Fruit fly (Drosophila melanogaster) whole organism, embryonic: ENCODE data around the gene CG13724.
A peak's percentile ranks its signal among the peaks of the same experiment; 100 is the strongest.

Experiments used
- BEAF-32 ChIP-seq: fragments of 200-800 bp; sonication (Bioruptor generic); optimal IDR thresholded peaks from 3 replicates; lab custom pipeline; 2017; ENCODE audit warnings: missing biosample characterization, missing genetic modification characterization, mild to moderate bottlenecking, moderate library complexity, missing genetic modification reagents
- Blimp-1 ChIP-seq: fragments of 200-800 bp; sonication (Bioruptor generic); optimal IDR thresholded peaks from 3 replicates; lab custom pipeline; 2018; ENCODE audit warnings: missing biosample characterization, missing genetic modification characterization, mild to moderate bottlenecking, moderate library complexity, missing genetic modification reagents
- Bteb2 ChIP-seq: fragments of 200-800 bp; sonication (Bioruptor generic); optimal IDR thresholded peaks from 2 replicates; lab custom pipeline; 2016; ENCODE audit warnings: missing biosample characterization, missing genetic modification characterization
- CG10274 ChIP-seq: fragments of 200-800 bp; sonication (Bioruptor generic); optimal IDR thresholded peaks from 3 replicates; lab custom pipeline; 2017; ENCODE audit warnings: missing biosample characterization, mild to moderate bottlenecking, missing genetic modification characterization
- CG10431 ChIP-seq: fragments of 200-800 bp; sonication (Bioruptor generic); optimal IDR thresholded peaks from 3 replicates; lab custom pipeline; 2018; ENCODE audit warnings: missing biosample characterization, mild to moderate bottlenecking, missing genetic modification characterization
- CG1233 ChIP-seq: fragments of 200-800 bp; sonication (Bioruptor generic); optimal IDR thresholded peaks from 4 replicates; lab custom pipeline; 2018; ENCODE audit warnings: missing biosample characterization, mild to moderate bottlenecking, missing genetic modification characterization
- CG13775 ChIP-seq: fragments of 200-800 bp; sonication (Bioruptor generic); optimal IDR thresholded peaks from 3 replicates; lab custom pipeline; 2017; ENCODE audit warnings: missing biosample characterization, mild to moderate bottlenecking, missing genetic modification characterization
- CG14441 ChIP-seq: fragments of 200-800 bp; sonication (Bioruptor generic); IDR thresholded peaks from 2 replicates; pipeline ENCODE4 v1.3.6; 2022; ENCODE audit warnings: missing biosample characterization, missing genetic modification characterization
- CG16813 ChIP-seq: fragments of 200-800 bp; sonication (Bioruptor generic); IDR thresholded peaks from 3 replicates; pipeline ENCODE4 v1.3.6; 2022; ENCODE audit warnings: missing biosample characterization, missing genetic modification characterization; ENCODE audit not compliant: partially characterized antibody
- CG18011 ChIP-seq: fragments of 200-800 bp; sonication (Bioruptor generic); optimal IDR thresholded peaks from 2 replicates; lab custom pipeline; 2017; ENCODE audit warnings: missing biosample characterization, missing genetic modification characterization, mild to moderate bottlenecking, moderate library complexity, missing genotype
- CG2120 ChIP-seq: fragments of 200-800 bp; sonication (Bioruptor generic); optimal IDR thresholded peaks from 3 replicates; lab custom pipeline; 2016; ENCODE audit warnings: missing biosample characterization, missing genetic modification characterization
- CG30020 ChIP-seq: fragments of 200-800 bp; optimal IDR thresholded peaks from 2 replicates; lab custom pipeline; 2019; ENCODE audit warnings: missing biosample characterization, mild to moderate bottlenecking, missing genetic modification characterization, moderate library complexity
- CG32772 ChIP-seq: fragments of 200-800 bp; sonication (Bioruptor generic); IDR thresholded peaks from 2 replicates; pipeline ENCODE4 v1.3.6; 2022; ENCODE audit warnings: missing biosample characterization, missing genetic modification characterization
- CG3281 ChIP-seq: fragments of 200-800 bp; sonication (Bioruptor generic); optimal IDR thresholded peaks from 3 replicates; lab custom pipeline; 2017; ENCODE audit warnings: missing biosample characterization, mild to moderate bottlenecking, missing genetic modification characterization
- CG3407 ChIP-seq: fragments of 200-800 bp; sonication (Bioruptor generic); optimal IDR thresholded peaks from 2 replicates; lab custom pipeline; 2018; ENCODE audit warnings: missing biosample characterization, mild to moderate bottlenecking, missing genetic modification characterization
- CG34376 ChIP-seq: fragments of 200-800 bp; sonication (Bioruptor generic); optimal IDR thresholded peaks from 2 replicates; lab custom pipeline; 2018; ENCODE audit warnings: missing biosample characterization, mild to moderate bottlenecking, missing genetic modification characterization
- CG34422 ChIP-seq: fragments of 200-800 bp; sonication (Bioruptor generic); IDR thresholded peaks from 3 replicates; pipeline ENCODE4 v1.3.6; 2022; ENCODE audit warnings: missing biosample characterization, missing genetic modification characterization
- CG4404 ChIP-seq: fragments of 200-800 bp; sonication (Bioruptor generic); IDR thresholded peaks from 2 replicates; pipeline ENCODE4 v1.3.6; 2022; ENCODE audit warnings: missing biosample characterization, missing genetic modification characterization
- CG4707 ChIP-seq: fragments of 200-800 bp; sonication (Bioruptor generic); optimal IDR thresholded peaks from 2 replicates; lab custom pipeline; 2018; ENCODE audit warnings: missing biosample characterization, mild to moderate bottlenecking, missing genetic modification characterization, moderate library complexity
- CG5180 ChIP-seq: fragments of 200-800 bp; sonication (Bioruptor generic); optimal IDR thresholded peaks from 3 replicates; lab custom pipeline; 2017; ENCODE audit warnings: missing biosample characterization, missing genetic modification characterization, mild to moderate bottlenecking, moderate library complexity, missing genetic modification reagents
- CG6272 ChIP-seq: fragments of 200-800 bp; sonication (Bioruptor generic); IDR thresholded peaks from 2 replicates; pipeline ENCODE4 v1.3.6; 2022; ENCODE audit warnings: missing biosample characterization, missing genetic modification characterization
- CG7556 ChIP-seq: fragments of 200-800 bp; sonication (Bioruptor generic); optimal IDR thresholded peaks from 2 replicates; lab custom pipeline; 2017; ENCODE audit warnings: missing biosample characterization, mild to moderate bottlenecking, missing genetic modification characterization
- CG8290 ChIP-seq, 3 experiments: fragments of 200-800 bp; sonication (Bioruptor generic); optimal IDR thresholded peaks; 2 replicates each; lab custom pipeline; 2016 to 2019; ENCODE audit warnings: missing biosample characterization in 3 of 3, missing genetic modification characterization in 3 of 3, mild to moderate bottlenecking in 2 of 3, moderate library complexity in 1 of 3
- CG9437 ChIP-seq: fragments of 200-800 bp; sonication (Bioruptor generic); optimal IDR thresholded peaks from 2 replicates; lab custom pipeline; 2018; ENCODE audit warnings: missing biosample characterization, mild to moderate bottlenecking, missing genetic modification characterization
- CTCF ChIP-seq: fragments of 200-800 bp; sonication (Bioruptor generic); optimal IDR thresholded peaks from 2 replicates; lab custom pipeline; 2017; ENCODE audit warnings: missing biosample characterization, mild to moderate bottlenecking, missing genetic modification characterization, moderate library complexity
- Dll ChIP-seq: fragments of 200-800 bp; sonication (Bioruptor generic); IDR thresholded peaks from 4 replicates; pipeline ENCODE4 v1.3.6; 2022; ENCODE audit warnings: missing biosample characterization, missing genetic modification characterization; ENCODE audit not compliant: partially characterized antibody
- Dp ChIP-seq: fragments of 200-800 bp; sonication (Bioruptor generic); optimal IDR thresholded peaks from 2 replicates; lab custom pipeline; 2018; ENCODE audit warnings: missing biosample characterization, mild to moderate bottlenecking, missing genetic modification characterization, moderate library complexity
- Lpt ChIP-seq: fragments of >200 bp; optimal IDR thresholded peaks from 2 replicates; lab custom pipeline; 2018; ENCODE audit warnings: missing biosample characterization, missing genetic modification characterization
- Med ChIP-seq: fragments of 200-800 bp; sonication (Bioruptor generic); peaks from one replicate; lab custom pipeline; 2016; ENCODE audit warnings: missing biosample characterization, missing genetic modification characterization, mild to moderate bottlenecking, inconsistent platforms, moderate library complexity
- Nf-YB ChIP-seq: fragments of 200-800 bp; sonication (Bioruptor generic); optimal IDR thresholded peaks from 3 replicates; lab custom pipeline; 2019; ENCODE audit warnings: missing biosample characterization, mild to moderate bottlenecking, missing genetic modification characterization, moderate library complexity
- Poxn ChIP-seq: fragments of 200-800 bp; sonication (Bioruptor generic); IDR thresholded peaks from 2 replicates; pipeline ENCODE4 v1.3.6; 2022; ENCODE audit warnings: missing biosample characterization, missing genetic modification characterization
- amos ChIP-seq: fragments of 200-800 bp; sonication (Bioruptor generic); IDR thresholded peaks from 2 replicates; pipeline ENCODE4 v1.3.6; 2022; ENCODE audit warnings: missing biosample characterization, missing genetic modification characterization; ENCODE audit not compliant: partially characterized antibody
- ara ChIP-seq: fragments of 200-800 bp; sonication (Bioruptor generic); IDR thresholded peaks from 2 replicates; pipeline ENCODE4 v1.3.6; 2022; ENCODE audit warnings: missing biosample characterization, missing genetic modification characterization
- ase ChIP-seq: fragments of 200-800 bp; sonication (Bioruptor generic); IDR thresholded peaks from 3 replicates; pipeline ENCODE4 v1.3.6; 2022; ENCODE audit warnings: missing biosample characterization, missing genetic modification characterization
- cad ChIP-seq: fragments of >200 bp; optimal IDR thresholded peaks from 2 replicates; lab custom pipeline; 2017; ENCODE audit warnings: missing biosample characterization, missing genetic modification characterization
- chn ChIP-seq: fragments of 200-800 bp; sonication (Bioruptor generic); optimal IDR thresholded peaks from 2 replicates; lab custom pipeline; 2016; ENCODE audit warnings: missing biosample characterization, missing genetic modification characterization
- dmrt99B ChIP-seq: fragments of 200-800 bp; sonication (Bioruptor generic); optimal IDR thresholded peaks from 2 replicates; lab custom pipeline; 2018; ENCODE audit warnings: missing biosample characterization, mild to moderate bottlenecking, missing genetic modification characterization, moderate library complexity
- fd3F ChIP-seq: fragments of 200-800 bp; sonication (Bioruptor generic); optimal IDR thresholded peaks from 2 replicates; lab custom pipeline; 2018; ENCODE audit warnings: missing biosample characterization, mild to moderate bottlenecking, missing genetic modification characterization, moderate library complexity
- gfzf ChIP-seq: fragments of 200-800 bp; sonication (Bioruptor generic); optimal IDR thresholded peaks from 2 replicates; lab custom pipeline; 2016; ENCODE audit warnings: missing biosample characterization, mild to moderate bottlenecking, missing genetic modification characterization, moderate library complexity
- hkb ChIP-seq, 2 experiments: fragments of 200-800 bp in 1 of 2; fragments of >200 bp in 1 of 2; sonication (Bioruptor generic) in 1 of 2; IDR thresholded peaks in 1 of 2; optimal IDR thresholded peaks in 1 of 2; 2 replicates each; pipeline versions ENCODE4 v1.3.6 to Lab custom; 2017 to 2022; ENCODE audit warnings: missing biosample characterization in 1 of 2, missing genetic modification characterization in 1 of 2
- knrl ChIP-seq: fragments of 200-800 bp; sonication (Bioruptor generic); IDR thresholded peaks from 3 replicates; pipeline ENCODE4 v1.3.6; 2022; ENCODE audit warnings: missing biosample characterization, missing genetic modification characterization; ENCODE audit not compliant: partially characterized antibody
- onecut ChIP-seq: fragments of 200-800 bp; sonication (Bioruptor generic); IDR thresholded peaks from 2 replicates; pipeline ENCODE4 v1.3.6; 2022; ENCODE audit warnings: missing biosample characterization, missing genetic modification characterization
- ranshi ChIP-seq: fragments of 200-800 bp; sonication (Bioruptor generic); IDR thresholded peaks from 2 replicates; pipeline ENCODE4 v1.3.6; 2022; ENCODE audit warnings: missing biosample characterization, missing genetic modification characterization
- run ChIP-seq: fragments of 200-800 bp; sonication (Bioruptor generic); optimal IDR thresholded peaks from 3 replicates; lab custom pipeline; 2018; ENCODE audit warnings: missing biosample characterization, mild to moderate bottlenecking, missing genetic modification characterization
- sob ChIP-seq: fragments of 200-800 bp; sonication (Bioruptor generic); IDR thresholded peaks from 2 replicates; pipeline ENCODE4 v1.3.6; 2022; ENCODE audit warnings: missing biosample characterization, missing genetic modification characterization
- stwl ChIP-seq: fragments of 200-800 bp; sonication (Bioruptor generic); optimal IDR thresholded peaks from 3 replicates; lab custom pipeline; 2018; ENCODE audit warnings: missing biosample characterization, mild to moderate bottlenecking, missing genetic modification characterization, moderate library complexity
- tna ChIP-seq: fragments of 200-800 bp; sonication (Bioruptor generic); IDR thresholded peaks from 2 replicates; pipeline ENCODE4 v1.3.6; 2022; ENCODE audit warnings: missing biosample characterization, missing genetic modification characterization; ENCODE audit not compliant: partially characterized antibody
- trem ChIP-seq: fragments of 200-800 bp; optimal IDR thresholded peaks from 3 replicates; lab custom pipeline; 2019; ENCODE audit warnings: missing biosample characterization, mild to moderate bottlenecking, missing genetic modification characterization, moderate library complexity
- tx ChIP-seq: fragments of 200-800 bp; sonication (Bioruptor generic); optimal IDR thresholded peaks from 2 replicates; lab custom pipeline; 2016; ENCODE audit warnings: missing biosample characterization, missing genetic modification characterization
- unpg ChIP-seq: fragments of 200-800 bp; sonication (Bioruptor generic); optimal IDR thresholded peaks from 3 replicates; lab custom pipeline; 2018; ENCODE audit warnings: missing biosample characterization, mild to moderate bottlenecking, missing genetic modification characterization, moderate library complexity
- yki ChIP-seq: fragments of >200 bp; optimal IDR thresholded peaks from 3 replicates; lab custom pipeline; 2018

Gene CG13724

DNA sequence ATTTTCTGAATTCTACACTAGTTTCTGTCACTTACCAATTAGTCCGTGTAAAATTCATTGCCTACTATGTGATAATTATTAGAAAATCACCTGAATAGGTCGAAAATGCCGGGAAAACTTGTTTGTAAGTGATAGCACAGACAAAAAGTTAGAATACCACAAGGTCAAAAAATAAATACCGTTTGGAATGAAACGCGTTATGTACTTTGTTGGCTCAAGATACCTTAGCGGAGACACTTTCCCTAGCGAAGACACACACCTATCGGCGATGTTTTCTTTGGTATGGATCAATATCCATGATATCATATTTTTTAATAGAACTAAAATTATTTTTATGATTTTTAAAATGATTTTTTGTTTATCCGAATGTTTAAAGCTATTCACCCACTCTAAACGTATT, 16.5 kb downstream of the CG13724 start, which contains the start of gene CG6479 (continued):
- TF ChIP-seq BEAF-32 (peak; percentile 73), Med (GFP tag; lab: Kevin White, UChicago) (peak; percentile 30), fd3F (GFP tag; lab: Kevin White, UChicago) (no peak), tx (GFP tag; lab: Kevin White, UChicago) (no peak), Bteb2 (GFP tag; lab: Kevin White, UChicago) (no peak), CG5180 (no peak), CG34376 (GFP tag; lab: Kevin White, UChicago) (no peak), CG1233 (no peak), yki (lab: Kevin White, UChicago) (no peak), CG2120 (GFP tag; lab: Kevin White, UChicago) (no peak), sob (GFP tag; lab: Robert Waterston, UW) (no peak), CG3281 (no peak), chn (GFP tag; lab: Kevin White, UChicago) (no peak), stwl (tag; lab: Kevin White, UChicago) (peak; percentile 64), gfzf (peak; percentile 93), CG9437 (GFP tag; lab: Kevin White, UChicago) (no peak), ranshi (no peak), CG4404 (GFP tag; lab: Robert Waterston, UW) (no peak), amos (GFP tag; lab: Robert Waterston, UW) (peak; percentile 74), CTCF (GFP tag; lab: Kevin White, UChicago) (peak; percentile 34), hkb (optimal IDR thresholded peaks at IDR 0.05; lab: Kevin White, UChicago) (no peak), hkb (GFP tag; IDR thresholded peaks at IDR 0.05; lab: Robert Waterston, UW) (no peak), CG13775 (GFP tag; lab: Kevin White, UChicago) (no peak), unpg (no peak), ara (GFP tag; lab: Robert Waterston, UW) (no peak), Poxn (GFP tag; lab: Robert Waterston, UW) (no peak), knrl (peak; percentile 70), dmrt99B (tag; lab: Kevin White, UChicago) (no peak), Dll (GFP tag; lab: Robert Waterston, UW) (peak; percentile 59; the same call in 3 of the 4 replicates), CG14441 (GFP tag; lab: Robert Waterston, UW) (no peak), CG30020 (tag; lab: Kevin White, UChicago) (no peak), CG16813 (peak; percentile 66), CG4707 (GFP tag; lab: Kevin White, UChicago) (no peak), CG6272 (GFP tag; lab: Robert Waterston, UW) (no peak), CG7556 (GFP tag; lab: Kevin White, UChicago) (no peak), CG3407 (GFP tag; lab: Kevin White, UChicago) (no peak), Blimp-1 (GFP tag; lab: Kevin White, UChicago) (no peak), CG18011 (GFP tag; lab: Kevin White, UChicago) (no peak), CG34422 (GFP tag; lab: Robert Waterston, UW) (0 out of 3 replicates have a peak, but pooled peaks have one; percentile 15), tna (GFP tag; lab: Robert Waterston, UW) (no peak), onecut (GFP tag; lab: Robert Waterston, UW) (peak; percentile 80), ase (GFP tag; lab: Robert Waterston, UW) (no peak), CG32772 (GFP tag; lab: Robert Waterston, UW) (no peak), CG10431 (GFP tag; lab: Kevin White, UChicago) (no peak), Dp (GFP tag; lab: Kevin White, UChicago) (peak; percentile 49), run (tag; lab: Kevin White, UChicago) (no peak), Nf-YB (GFP tag; lab: Kevin White, UChicago) (no peak), cad (GFP tag; lab: Kevin White, UChicago) (no peak), CG10274 (GFP tag; lab: Kevin White, UChicago) (no peak), Lpt (no peak), CG8290 (GFP tag; optimal IDR thresholded peaks at IDR 0.05; lab: Kevin White, UChicago) (peak; percentile 52), CG8290 (tag; optimal IDR thresholded peaks at IDR 0.05; lab: Kevin White, UChicago) (no peak), trem (tag; lab: Kevin White, UChicago) (peak; percentile 65)
